Fruit fly (Drosophila melanogaster): Measurements from ENCODE around the gene TfIIA-L.

Gene TfIIA-L

DNA sequence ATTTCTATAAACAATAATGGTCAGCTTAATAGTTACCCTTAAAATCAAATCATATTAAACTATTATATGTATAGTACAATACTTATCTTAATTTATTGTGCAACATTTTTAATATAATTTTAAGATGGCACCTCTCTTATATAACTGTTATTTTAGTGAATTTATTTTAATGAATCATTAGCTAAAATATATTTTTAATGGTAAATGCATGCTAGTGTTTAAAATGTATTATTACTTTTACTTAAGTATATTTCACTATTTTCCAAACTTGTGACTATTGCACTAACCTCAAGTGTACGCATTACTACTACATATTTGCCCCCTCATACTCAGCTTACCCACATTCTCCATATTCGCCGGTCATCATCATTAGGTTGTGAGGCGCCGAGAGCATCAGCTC lies 4.6 kb upstream of the TfIIA-L start (continued):
- TF ChIP-seq Dbx (GFP tag; IDR thresholded peaks at IDR 0.05) (0 out of 3 replicates have a peak, but pooled peaks have one; percentile 37), CG6683 (GFP tag; optimal IDR thresholded peaks at IDR 0.05) (peak; percentile 7), chif (GFP tag; optimal IDR thresholded peaks at IDR 0.05) (peak in 1 of 2 experiments; percentile 14), pan (optimal IDR thresholded peaks at IDR 0.05) (no peak), pan (GFP tag; optimal IDR thresholded peaks at IDR 0.05 in 1 of 2, IDR thresholded peaks at IDR 0.05 in 1 of 2) (peak in 1 of 2 experiments; percentile 81), Sox102F (GFP tag; optimal IDR thresholded peaks at IDR 0.05) (peak; percentile 88), Chrac-16 (GFP tag; optimal IDR thresholded peaks at IDR 0.05) (peak; percentile 69), nom (GFP tag; optimal IDR thresholded peaks at IDR 0.05) (peak; percentile 56), CG7357 (GFP tag; IDR thresholded peaks at IDR 0.05) (peak; percentile 49; the same call in 2 of the 3 replicates), luna (GFP tag; optimal IDR thresholded peaks at IDR 0.05) (no peak), klu (GFP tag; IDR thresholded peaks at IDR 0.05) (no peak; the same call in 1 of the 2 replicates), Jarid2 (GFP tag; optimal IDR thresholded peaks at IDR 0.05) (peak; percentile 30), NK7.1 (GFP tag; optimal IDR thresholded peaks at IDR 0.05) (no peak), gem (tag; optimal IDR thresholded peaks at IDR 0.05) (peak; percentile 93), C15 (GFP tag; IDR thresholded peaks at IDR 0.05) (no peak), Fer3 (tag; optimal IDR thresholded peaks at IDR 0.05) (peak; percentile 82), CG13775 (GFP tag; optimal IDR thresholded peaks at IDR 0.05) (peak; percentile 52), CG8290 (GFP tag; optimal IDR thresholded peaks at IDR 0.05) (peak; percentile 24), CG8290 (tag; optimal IDR thresholded peaks at IDR 0.05) (peak in 1 of 2 experiments; percentile 38), CG17385 (GFP tag; optimal IDR thresholded peaks at IDR 0.05) (peak; percentile 80), HLHmδ (GFP tag; optimal IDR thresholded peaks at IDR 0.05) (no peak), gfzf (GFP tag; optimal IDR thresholded peaks at IDR 0.05) (no peak), CG7786 (GFP tag; optimal IDR thresholded peaks at IDR 0.05) (no peak), HmgD (GFP tag; optimal IDR thresholded peaks at IDR 0.05) (no peak), gcm (GFP tag; optimal IDR thresholded peaks at IDR 0.05) (peak; percentile 93), Max (GFP tag; optimal IDR thresholded peaks at IDR 0.05) (peak; percentile 15), zfh1 (GFP tag; IDR thresholded peaks at IDR 0.05) (peak; percentile 46; the same call in 1 of the 3 replicates), zfh2 (GFP tag; optimal IDR thresholded peaks at IDR 0.05) (no peak), sim (GFP tag; IDR thresholded peaks at IDR 0.05) (0 out of 2 replicates have a peak, but pooled peaks have one; percentile 11), pros (GFP tag; optimal IDR thresholded peaks at IDR 0.05) (peak; percentile 35), CG12391 (tag; optimal IDR thresholded peaks at IDR 0.05) (peak; percentile 91), CG17912 (GFP tag; optimal IDR thresholded peaks at IDR 0.05) (no peak), bowl (GFP tag; IDR thresholded peaks at IDR 0.05) (0 out of 2 replicates have a peak, but pooled peaks have one; percentile 6), CG9876 (GFP tag; optimal IDR thresholded peaks at IDR 0.05) (no peak), CG17328 (GFP tag; IDR thresholded peaks at IDR 0.05) (peak; percentile 61; the same call in 1 of the 2 replicates), lola (GFP tag; optimal IDR thresholded peaks at IDR 0.05) (peak in 1 of 3 experiments; percentile 90), CG4282 (GFP tag; optimal IDR thresholded peaks at IDR 0.05) (no peak), en (GFP tag; optimal IDR thresholded peaks at IDR 0.05) (no peak), corto (GFP tag; optimal IDR thresholded peaks at IDR 0.05) (no peak), Ravus (GFP tag; IDR thresholded peaks at IDR 0.05) (no peak; the same call in 1 of the 2 replicates), CkIIα-i1 (GFP tag; IDR thresholded peaks at IDR 0.05) (no peak), Gug (GFP tag; IDR thresholded peaks at IDR 0.05) (no peak), CHES-1-like (GFP tag; optimal IDR thresholded peaks at IDR 0.05) (no peak), fru (optimal IDR thresholded peaks at IDR 0.05) (no peak), cad (GFP tag; optimal IDR thresholded peaks at IDR 0.05) (no peak), CG4360 (GFP tag; IDR thresholded peaks at IDR 0.05) (no peak), CG3281 (GFP tag; optimal IDR thresholded peaks at IDR 0.05) (peak; percentile 84), CG4707 (GFP tag; optimal IDR thresholded peaks at IDR 0.05) (peak; percentile 1), CG10979 (tag; optimal IDR thresholded peaks at IDR 0.05) (peak; percentile 89), CG10959 (GFP tag; IDR thresholded peaks at IDR 0.05) (no peak), Myb (GFP tag; optimal IDR thresholded peaks at IDR 0.05) (no peak), PHDP (tag; optimal IDR thresholded peaks at IDR 0.05) (peak; percentile 92)

All from whole organism, embryonic.